Worm (Caenorhabditis elegans) whole organism, young adult: ENCODE data around the gene F17C11.26.

Experiments used
- B0019.2 ChIP-seq: fragments of 200-800 bp; sonication (Bioruptor generic); conservative IDR thresholded peaks from 2 replicates; pipeline ENCODE4 v1.3.6; 2022; ENCODE audit warnings: missing genetic modification reagents, missing genetic modification characterization, missing compliant biosample characterization
- B0035.1 ChIP-seq: sonication (generic microtip); optimal IDR thresholded peaks from 2 replicates; lab custom pipeline; 2016; ENCODE audit warnings: missing genetic modification characterization, mild to moderate bottlenecking, missing compliant biosample characterization, missing genotype, missing genetic modification reagents
- F23B12.7 ChIP-seq: sonication (generic microtip); optimal IDR thresholded peaks from 2 replicates; lab custom pipeline; 2017; ENCODE audit warnings: missing genetic modification characterization, mild to moderate bottlenecking, missing compliant biosample characterization, antibody characterized with exemption, moderate library complexity; ENCODE audit not compliant: insufficient read depth
- F37B4.10 ChIP-seq: fragments of 200-800 bp; sonication (Bioruptor generic); IDR thresholded peaks from 2 replicates; pipeline ENCODE4 v1.3.6; 2022; ENCODE audit warnings: missing genetic modification characterization, missing compliant biosample characterization
- F39B2.1 ChIP-seq: fragments of 200-800 bp; sonication (Bioruptor generic); IDR thresholded peaks from 2 replicates; pipeline ENCODE4 v1.3.6; 2022; ENCODE audit warnings: missing genetic modification reagents, missing genetic modification characterization, missing compliant biosample characterization
- F55B11.4 ChIP-seq: sonication (generic microtip); optimal IDR thresholded peaks from 2 replicates; lab custom pipeline; 2016; ENCODE audit warnings: missing compliant biosample characterization, missing genetic modification characterization, borderline replicate concordance; ENCODE audit not compliant: insufficient read depth
- T07F8.4 ChIP-seq: sonication (generic microtip); optimal IDR thresholded peaks from 2 replicates; lab custom pipeline; 2016; ENCODE audit warnings: mild to moderate bottlenecking, missing genetic modification characterization, moderate library complexity, missing compliant biosample characterization
- Y67H2A.10 ChIP-seq: fragments of 200-800 bp; sonication (Bioruptor generic); conservative IDR thresholded peaks from 2 replicates; pipeline ENCODE4 v1.3.6; 2022; ENCODE audit warnings: missing genetic modification reagents, missing genetic modification characterization, missing compliant biosample characterization
- akir-1 ChIP-seq: fragments of 200-800 bp; sonication (Bioruptor generic); optimal IDR thresholded peaks from 2 replicates; lab custom pipeline; 2018; ENCODE audit warnings: mild to moderate bottlenecking, missing genetic modification characterization, moderate library complexity, missing compliant biosample characterization
- ama-1 ChIP-seq, 3 experiments: fragments of 150-350 bp in 1 of 3; sonication (generic microtip) in 2 of 3; optimal IDR thresholded peaks; 2 replicates each; lab custom pipeline; 2014 to 2018; ENCODE audit warnings: missing biosample characterization in 2 of 3, missing genetic modification characterization in 2 of 3, missing genetic modification reagents in 2 of 3
- aptf-2 ChIP-seq: fragments of 200-800 bp; sonication (Bioruptor generic); conservative IDR thresholded peaks from 2 replicates; pipeline ENCODE4 v1.3.6; 2022; ENCODE audit warnings: missing genetic modification reagents, missing genetic modification characterization, missing compliant biosample characterization
- aptf-3 ChIP-seq: fragments of 200-800 bp; sonication (Bioruptor generic); IDR thresholded peaks from 2 replicates; pipeline ENCODE4 v1.3.6; 2022; ENCODE audit warnings: missing genetic modification characterization, missing compliant biosample characterization
- attf-6 ChIP-seq: fragments of 200-800 bp; sonication (Bioruptor generic); IDR thresholded peaks from 2 replicates; pipeline ENCODE4 v1.3.6; 2022; ENCODE audit warnings: missing genetic modification reagents, missing genetic modification characterization, missing compliant biosample characterization
- cebp-1 ChIP-seq, 2 experiments: fragments of 200-800 bp in 1 of 2; sonication (Bioruptor generic) in 1 of 2; sonication (generic microtip) in 1 of 2; IDR thresholded peaks in 1 of 2; optimal IDR thresholded peaks in 1 of 2; 2 replicates each; pipeline versions ENCODE4 v1.3.6 to Lab custom; 2017 to 2022; ENCODE audit warnings: missing compliant biosample characterization in 2 of 2, missing genetic modification characterization in 2 of 2, mild to moderate bottlenecking in 1 of 2, missing genetic modification reagents in 1 of 2, moderate library complexity in 1 of 2
- ceh-91 ChIP-seq: fragments of 200-800 bp; sonication (Bioruptor generic); IDR thresholded peaks from 2 replicates; pipeline ENCODE4 v1.3.6; 2022; ENCODE audit warnings: missing genetic modification reagents, missing genetic modification characterization, missing compliant biosample characterization
- dpl-1 ChIP-seq: fragments of 150-350 bp; optimal IDR thresholded peaks from 2 replicates; lab custom pipeline; 2014; ENCODE audit warnings: missing biosample characterization, missing genetic modification reagents, missing genetic modification characterization
- ets-4 ChIP-seq: fragments of 200-800 bp; sonication (Bioruptor generic); optimal IDR thresholded peaks from 2 replicates; lab custom pipeline; 2018; ENCODE audit warnings: mild to moderate bottlenecking, missing genetic modification characterization, missing compliant biosample characterization
- hsf-1 ChIP-seq: fragments of 200-800 bp; sonication (Bioruptor generic); IDR thresholded peaks from 2 replicates; pipeline ENCODE4 v1.3.6; 2022; ENCODE audit warnings: missing genetic modification reagents, missing genetic modification characterization, missing compliant biosample characterization
- lag-1 ChIP-seq: fragments of 200-800 bp; sonication (Bioruptor generic); IDR thresholded peaks from 2 replicates; pipeline ENCODE4 v1.3.6; 2022; ENCODE audit warnings: missing genetic modification reagents, missing genetic modification characterization, missing compliant biosample characterization
- let-526 ChIP-seq: fragments of 200-800 bp; sonication (Bioruptor generic); IDR thresholded peaks from 2 replicates; pipeline ENCODE4 v1.3.6; 2022; ENCODE audit warnings: missing genetic modification reagents, missing genetic modification characterization, missing compliant biosample characterization
- lin-35 ChIP-seq, 3 experiments: fragments of 150-350 bp in 2 of 3; sonication (generic microtip) in 1 of 3; optimal IDR thresholded peaks; 2 replicates each; lab custom pipeline; 2014 to 2018; ENCODE audit warnings: missing biosample characterization in 3 of 3, missing genetic modification characterization in 3 of 3, missing genetic modification reagents in 3 of 3
- lin-40 ChIP-seq: sonication (generic microtip); optimal IDR thresholded peaks from 2 replicates; lab custom pipeline; 2016; ENCODE audit warnings: missing genetic modification characterization, mild to moderate bottlenecking, missing compliant biosample characterization, missing genotype, missing genetic modification reagents
- lin-54 ChIP-seq: fragments of 200-800 bp; sonication (Bioruptor generic); optimal IDR thresholded peaks from 2 replicates; lab custom pipeline; 2018; ENCODE audit warnings: mild to moderate bottlenecking, missing genetic modification characterization, missing compliant biosample characterization
- madf-10 ChIP-seq: sonication (generic microtip); optimal IDR thresholded peaks from 2 replicates; lab custom pipeline; 2016; ENCODE audit warnings: mild to moderate bottlenecking, missing genetic modification characterization, missing compliant biosample characterization
- mxl-1 ChIP-seq: sonication (generic microtip); optimal IDR thresholded peaks from 2 replicates; lab custom pipeline; 2016; ENCODE audit warnings: missing genetic modification characterization, missing compliant biosample characterization
- nfyb-1 ChIP-seq: fragments of 200-800 bp; sonication (Bioruptor generic); IDR thresholded peaks from 2 replicates; pipeline ENCODE4 v1.3.6; 2022; ENCODE audit warnings: missing genetic modification reagents, missing genetic modification characterization, missing compliant biosample characterization
- nhr-27 ChIP-seq: fragments of 200-800 bp; sonication (Bioruptor generic); optimal IDR thresholded peaks from 2 replicates; lab custom pipeline; 2018; ENCODE audit warnings: mild to moderate bottlenecking, missing genetic modification characterization, moderate library complexity, missing compliant biosample characterization
- pha-4 ChIP-seq: fragments of 150-350 bp; sonication (generic microtip); optimal IDR thresholded peaks from 2 replicates; lab custom pipeline; 2014; ENCODE audit warnings: missing biosample characterization, missing genetic modification reagents, missing genetic modification characterization
- rcor-1 ChIP-seq: fragments of 200-800 bp; sonication (Bioruptor generic); IDR thresholded peaks from 2 replicates; pipeline ENCODE4 v1.3.6; 2022; ENCODE audit warnings: missing genetic modification reagents, missing genetic modification characterization, missing compliant biosample characterization
- repo-1 ChIP-seq: sonication (generic microtip); optimal IDR thresholded peaks from 2 replicates; lab custom pipeline; 2017; ENCODE audit warnings: mild to moderate bottlenecking, missing genetic modification characterization, missing compliant biosample characterization
- sea-2 ChIP-seq: fragments of 200-800 bp; sonication (Bioruptor generic); IDR thresholded peaks from 2 replicates; pipeline ENCODE4 v1.3.6; 2022; ENCODE audit warnings: missing genetic modification characterization, missing compliant biosample characterization
- snpc-1.1 ChIP-seq: sonication (generic microtip); optimal IDR thresholded peaks from 2 replicates; lab custom pipeline; 2017; ENCODE audit warnings: missing genetic modification characterization, mild to moderate bottlenecking, missing compliant biosample characterization, antibody characterized with exemption, moderate library complexity, missing genotype, missing genetic modification reagents; ENCODE audit not compliant: insufficient read depth
- tlf-1 ChIP-seq: fragments of 200-800 bp; sonication (Bioruptor generic); optimal IDR thresholded peaks from 2 replicates; lab custom pipeline; 2018; ENCODE audit warnings: mild to moderate bottlenecking, missing genetic modification characterization, missing compliant biosample characterization
- unc-130 ChIP-seq: sonication (generic microtip); optimal IDR thresholded peaks from 2 replicates; lab custom pipeline; 2016; ENCODE audit warnings: missing genetic modification reagents, missing genetic modification characterization, missing compliant biosample characterization

F17C11.26 gene

ce11 chrV:10942161-10942560 lies 911 bp downstream of the F17C11.26 start, which contains the start of gene zip-9:
Gene zip-9 (plus strand): TSS chrV:10942461.
- 0 out of 2 replicates have a peak, but pooled peaks have one; percentile 76 for TF ChIP-seq F37B4.10 (GFP tag; lab: Robert Waterston, UW)
- TF ChIP-seq hsf-1: 0 out of 2 replicates have a peak, but pooled peaks have one; percentile 20
- TF ChIP-seq lin-40: no peak
- TF ChIP-seq F39B2.1 (GFP tag; lab: Robert Waterston, UW): no peak
- TF ChIP-seq let-526 (GFP tag; lab: Robert Waterston, UW): no peak
- TF ChIP-seq unc-130: no peak
- no peak for TF ChIP-seq ama-1 (optimal IDR thresholded peaks at IDR 0.05; lab: Kevin White, UChicago)
- no peak for TF ChIP-seq ama-1 (GFP tag; optimal IDR thresholded peaks at IDR 0.05; lab: Kevin White, UChicago)
- TF ChIP-seq, all 124 proteins: peak for 2

- TF ChIP-seq nfyb-1 (GFP tag; lab: Robert Waterston, UW) (no peak), F23B12.7 (tag; lab: Kevin White, UChicago) (no peak), ceh-91 (GFP tag; lab: Robert Waterston, UW) (no peak), ets-4 (GFP tag; lab: Kevin White, UChicago) (no peak), cebp-1 (GFP tag; IDR thresholded peaks at IDR 0.05; lab: Robert Waterston, UW) (no peak), cebp-1 (tag; optimal IDR thresholded peaks at IDR 0.05; lab: Kevin White, UChicago) (no peak), F55B11.4 (tag; lab: Kevin White, UChicago) (no peak), tlf-1 (GFP tag; lab: Kevin White, UChicago) (no peak), Y67H2A.10 (GFP tag; lab: Robert Waterston, UW) (no peak), sea-2 (GFP tag; lab: Robert Waterston, UW) (no peak), lin-54 (no peak), attf-6 (GFP tag; lab: Robert Waterston, UW) (no peak), aptf-3 (GFP tag; lab: Robert Waterston, UW) (no peak), dpl-1 (no peak), pha-4 (no peak)
These were observed 3.7 kb downstream of the F17C11.26 start for ce11 chrV:10944903-10945302.

- TF ChIP-seq B0019.2 (GFP tag; lab: Robert Waterston, UW) (no peak), lin-35 (GFP tag; optimal IDR thresholded peaks at IDR 0.05; lab: Kevin White, UChicago) (no peak), T07F8.4 (no peak), mxl-1 (no peak), akir-1 (GFP tag; lab: Kevin White, UChicago) (no peak), F37B4.10 (GFP tag; lab: Robert Waterston, UW) (no peak)
These were observed 6.0 kb downstream of the F17C11.26 start for ce11 chrV:10947210-10947609.

ce11 chrV:10947930-10948329 lies 6.7 kb downstream of the F17C11.26 start, which contains the start of gene F17C11.2:
Gene F17C11.2 (plus strand): TSS chrV:10948230.
- TF ChIP-seq repo-1 (tag; lab: Kevin White, UChicago) (no peak), madf-10 (tag; lab: Kevin White, UChicago) (no peak), rcor-1 (GFP tag; lab: Robert Waterston, UW) (no peak), aptf-2 (GFP tag; lab: Robert Waterston, UW) (no peak), let-526 (GFP tag; lab: Robert Waterston, UW) (no peak), nfyb-1 (GFP tag; lab: Robert Waterston, UW) (no peak), snpc-1.1 (no peak), lag-1 (GFP tag; lab: Robert Waterston, UW) (no peak), B0035.1 (no peak), nhr-27 (tag; lab: Kevin White, UChicago) (no peak)
